Worm (Caenorhabditis elegans) whole organism, late embryonic: Measurements from ENCODE around the gene C03B1.1.

ENCODE experiments used
- ceh-2 ChIP-seq: sonication (generic microtip); optimal IDR thresholded peaks from 2 replicates; lab custom pipeline; 2016; ENCODE audit warnings: missing genotype, missing genetic modification characterization, missing compliant biosample characterization
- ceh-31 ChIP-seq: sonication (generic microtip); optimal IDR thresholded peaks from 2 replicates; lab custom pipeline; 2016; ENCODE audit warnings: missing genetic modification characterization, missing compliant biosample characterization
- dve-1 ChIP-seq: sonication (generic microtip); optimal IDR thresholded peaks from 2 replicates; lab custom pipeline; 2017; ENCODE audit warnings: antibody characterized with exemption, mild to moderate bottlenecking, missing genetic modification characterization, missing compliant biosample characterization
- gmeb-2 ChIP-seq: sonication (generic microtip); optimal IDR thresholded peaks from 2 replicates; lab custom pipeline; 2016; ENCODE audit warnings: missing genetic modification characterization, inconsistent platforms, missing compliant biosample characterization
- hlh-13 ChIP-seq: fragments of 200-800 bp; sonication (Bioruptor generic); optimal IDR thresholded peaks from 2 replicates; lab custom pipeline; 2018; ENCODE audit warnings: mild to moderate bottlenecking, missing genetic modification characterization, missing compliant biosample characterization
- hlh-30 ChIP-seq: sonication (generic microtip); optimal IDR thresholded peaks from 2 replicates; lab custom pipeline; 2017; ENCODE audit warnings: antibody characterized with exemption, missing genetic modification characterization, missing compliant biosample characterization; ENCODE audit not compliant: insufficient read depth
- mec-3 ChIP-seq: sonication (generic microtip); optimal IDR thresholded peaks from 2 replicates; lab custom pipeline; 2016; ENCODE audit warnings: borderline replicate concordance, missing genetic modification characterization, missing compliant biosample characterization
- nhr-11 ChIP-seq: fragments of 150-350 bp; optimal IDR thresholded peaks from 2 replicates; lab custom pipeline; 2014; ENCODE audit warnings: missing biosample characterization, missing genetic modification characterization
- pag-3 ChIP-seq: sonication (generic microtip); optimal IDR thresholded peaks from 2 replicates; lab custom pipeline; 2016; ENCODE audit warnings: missing compliant biosample characterization, missing genetic modification characterization, borderline replicate concordance
- pqm-1 ChIP-seq: sonication (generic microtip); optimal IDR thresholded peaks from 2 replicates; lab custom pipeline; 2016; ENCODE audit warnings: missing genetic modification characterization, missing compliant biosample characterization
- tbx-2 ChIP-seq: sonication (generic microtip); optimal IDR thresholded peaks from 2 replicates; lab custom pipeline; 2016; ENCODE audit warnings: missing genetic modification characterization, missing compliant biosample characterization
- unc-55 ChIP-seq: sonication (generic microtip); optimal IDR thresholded peaks from 2 replicates; lab custom pipeline; 2017; ENCODE audit warnings: missing biosample characterization, missing genetic modification reagents, missing genetic modification characterization

ce11 chrX:6337338-6337737, 37.2 kb upstream of the C03B1.1 start:
- no peak for TF ChIP-seq nhr-11
- no peak for TF ChIP-seq pag-3 (tag; lab: Kevin White, UChicago)
- TF ChIP-seq gmeb-2 (tag; lab: Kevin White, UChicago) = no peak
- TF ChIP-seq hlh-30 (tag; lab: Kevin White, UChicago) = no peak
- no peak for TF ChIP-seq hlh-13 (GFP tag; lab: Kevin White, UChicago)
- no peak for TF ChIP-seq ceh-2 (tag; lab: Kevin White, UChicago)
- TF ChIP-seq mec-3 (tag; lab: Kevin White, UChicago) = no peak
- TF ChIP-seq pqm-1 = no peak
- TF ChIP-seq ceh-31 (tag; lab: Kevin White, UChicago) = no peak
- no peak for TF ChIP-seq dve-1
- no peak for TF ChIP-seq unc-55 (GFP tag; lab: Kevin White, UChicago)
- no peak for TF ChIP-seq tbx-2 (tag; lab: Kevin White, UChicago)
